Worm (Caenorhabditis elegans): ENCODE results near the gene dyrb-1.

- TF ChIP-seq pqm-1 (tag; optimal IDR thresholded peaks at IDR 0.05) (no peak), nhr-237 (tag; optimal IDR thresholded peaks at IDR 0.05) (no peak), nhr-76 (tag; optimal IDR thresholded peaks at IDR 0.05) (no peak), sea-2 (GFP tag; optimal IDR thresholded peaks at IDR 0.05) (no peak), elt-1 (tag; optimal IDR thresholded peaks at IDR 0.05) (no peak)
Observed at ce11 chrII:9135878-9136277, 28.9 kb upstream of the dyrb-1 start, which contains the start of gene nlp-78.
